Worm (Caenorhabditis elegans) whole organism, L1 larva: Measurements from ENCODE around the gene F59D12.5.

Source experiments
- ceh-82 ChIP-seq, 3 experiments: fragments of 150-350 bp in 1 of 3; sonication (generic microtip) in 2 of 3; optimal IDR thresholded peaks; 2 replicates each; lab custom pipeline; 2014 to 2017; ENCODE audit warnings: missing biosample characterization in 3 of 3, missing genetic modification characterization in 3 of 3
- nhr-90 ChIP-seq: sonication (generic microtip); optimal IDR thresholded peaks from 2 replicates; lab custom pipeline; 2016; ENCODE audit warnings: mild to moderate bottlenecking, missing genetic modification characterization, missing compliant biosample characterization; ENCODE audit not compliant: poor library complexity
- ztf-4 ChIP-seq: fragments of 150-350 bp; optimal IDR thresholded peaks from 2 replicates; lab custom pipeline; 2014; ENCODE audit warnings: missing biosample characterization, missing genetic modification characterization

DNA sequence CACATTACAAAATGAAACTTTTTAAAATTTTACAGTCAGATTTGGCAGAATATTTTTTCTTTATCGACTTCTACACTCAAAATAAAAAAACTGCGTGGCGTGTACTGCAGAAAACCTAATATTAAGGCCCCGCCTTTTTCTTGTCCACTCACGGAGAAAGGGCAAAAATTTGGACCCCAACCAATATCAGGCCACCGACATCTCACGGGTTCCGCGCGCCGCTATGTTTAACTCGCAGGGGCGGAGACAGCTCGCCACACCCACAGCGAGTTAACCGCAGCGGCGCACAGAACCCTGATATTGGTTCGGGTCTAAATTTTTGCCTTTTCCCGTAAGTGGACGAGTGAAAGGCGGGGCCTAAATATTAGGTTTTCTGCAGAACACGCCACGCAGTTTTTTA is 16.6 kb upstream of the F59D12.5 start:
- TF ChIP-seq ztf-4 (tag; lab: Kevin White, UChicago) (no peak), ceh-82 (tag; optimal IDR thresholded peaks at IDR 0.05; lab: Kevin White, UChicago) (no peak), nhr-90 (tag; lab: Kevin White, UChicago) (no peak)
